Fruit fly (Drosophila melanogaster): ENCODE results near the gene Itpr.

The Itpr gene

dm6 chr3R:5518627-5519026 is 1.7 kb downstream of the Itpr start (continued):
- no peak for TF ChIP-seq lov (optimal IDR thresholded peaks at IDR 0.05)
- TF ChIP-seq lov (GFP tag; IDR thresholded peaks at IDR 0.05) = 0 out of 3 replicates have a peak, but pooled peaks have one; percentile 49
- no peak for TF ChIP-seq Nf-YA (GFP tag; IDR thresholded peaks at IDR 0.05)
- TF ChIP-seq hbn (GFP tag; IDR thresholded peaks at IDR 0.05; ENCODE audit: partially characterized antibody) = no peak
- peak; percentile 30 for TF ChIP-seq ewg (GFP tag; optimal IDR thresholded peaks at IDR 0.05)
- TF ChIP-seq CG10543 (GFP tag; optimal IDR thresholded peaks at IDR 0.05) = no peak
- TF ChIP-seq CG3407 (GFP tag; optimal IDR thresholded peaks at IDR 0.05) = peak; percentile 35
- TF ChIP-seq Fer2 (tag; optimal IDR thresholded peaks at IDR 0.05) = no peak
- peak; percentile 21 for TF ChIP-seq odd (GFP tag; optimal IDR thresholded peaks at IDR 0.05)
- TF ChIP-seq zf30C (GFP tag; optimal IDR thresholded peaks at IDR 0.05) = peak; percentile 69
- no peak for TF ChIP-seq nerfin-2 (GFP tag; IDR thresholded peaks at IDR 0.05; ENCODE audit: partially characterized antibody)
- no peak for TF ChIP-seq CG11085 (GFP tag; IDR thresholded peaks at IDR 0.05)
- TF ChIP-seq Nf-YB (GFP tag; optimal IDR thresholded peaks at IDR 0.05) = no peak
- no peak for TF ChIP-seq CG17912 (GFP tag; optimal IDR thresholded peaks at IDR 0.05)
- no peak for TF ChIP-seq CG3163 (GFP tag; optimal IDR thresholded peaks at IDR 0.05)
- no peak for TF ChIP-seq Nf-YC (tag; optimal IDR thresholded peaks at IDR 0.05)
- TF ChIP-seq CG13296 (GFP tag; optimal IDR thresholded peaks at IDR 0.05) = no peak
- TF ChIP-seq CG30403 (GFP tag; optimal IDR thresholded peaks at IDR 0.05) = peak; percentile 58
- peak; percentile 74 for TF ChIP-seq chm (GFP tag; IDR thresholded peaks at IDR 0.05)
- TF ChIP-seq D (optimal IDR thresholded peaks at IDR 0.05) = no peak
- peak; percentile 60 for TF ChIP-seq D (GFP tag; optimal IDR thresholded peaks at IDR 0.05)
- peak; percentile 47 for TF ChIP-seq Rfx (GFP tag; IDR thresholded peaks at IDR 0.05)
- peak; percentile 15 for TF ChIP-seq bcd (GFP tag; optimal IDR thresholded peaks at IDR 0.05)
- TF ChIP-seq gro (GFP tag; optimal IDR thresholded peaks at IDR 0.05) = no peak
- no peak for TF ChIP-seq klu (GFP tag; IDR thresholded peaks at IDR 0.05)
- TF ChIP-seq unpg (GFP tag; optimal IDR thresholded peaks at IDR 0.05) = peak; percentile 66
- peak; percentile 71; the same call in 2 of the 3 replicates for TF ChIP-seq CG17361 (GFP tag; IDR thresholded peaks at IDR 0.05)
- TF ChIP-seq CG6654 (GFP tag; optimal IDR thresholded peaks at IDR 0.05) = peak; percentile 11
- TF ChIP-seq aop (GFP tag; IDR thresholded peaks at IDR 0.05) = no peak
- peak; percentile 20 for TF ChIP-seq CG4820 (GFP tag; optimal IDR thresholded peaks at IDR 0.05)
- TF ChIP-seq Scr (GFP tag; IDR thresholded peaks at IDR 0.05; ENCODE audit: partially characterized antibody) = no peak
- TF ChIP-seq HLH4C (GFP tag; IDR thresholded peaks at IDR 0.05; ENCODE audit: partially characterized antibody) = no peak
- TF ChIP-seq CG10462 (GFP tag; optimal IDR thresholded peaks at IDR 0.05) = no peak
- no peak for TF ChIP-seq CG6791 (GFP tag; IDR thresholded peaks at IDR 0.05; ENCODE audit: partially characterized antibody)
- peak; percentile 20 for TF ChIP-seq Abd-B (GFP tag; optimal IDR thresholded peaks at IDR 0.05)
- peak; percentile 23 for TF ChIP-seq CG1233 (GFP tag; optimal IDR thresholded peaks at IDR 0.05)
- no peak; the same call in 1 of the 2 replicates for TF ChIP-seq CG32532 (GFP tag; IDR thresholded peaks at IDR 0.05)
- no peak for TF ChIP-seq Lpt (GFP tag; optimal IDR thresholded peaks at IDR 0.05)
- peak; percentile 34 for TF ChIP-seq Bdp1 (GFP tag; optimal IDR thresholded peaks at IDR 0.05)
- TF ChIP-seq disco-r (GFP tag; optimal IDR thresholded peaks at IDR 0.05) = no peak
- TF ChIP-seq MTF-1 (GFP tag; optimal IDR thresholded peaks at IDR 0.05; ENCODE audit: borderline replicate concordance) = peak; percentile 35
- TF ChIP-seq emc (GFP tag; optimal IDR thresholded peaks at IDR 0.05) = no peak
- no peak for TF ChIP-seq cg (GFP tag; optimal IDR thresholded peaks at IDR 0.05)
- peak; percentile 43 for TF ChIP-seq org-1 (GFP tag; optimal IDR thresholded peaks at IDR 0.05)
- TF ChIP-seq bigmax (GFP tag; optimal IDR thresholded peaks at IDR 0.05) = no peak
- TF ChIP-seq CG7271 (tag; optimal IDR thresholded peaks at IDR 0.05) = no peak
- peak; percentile 11 for TF ChIP-seq NC2β (GFP tag; optimal IDR thresholded peaks at IDR 0.05)
- TF ChIP-seq ssp (GFP tag; IDR thresholded peaks at IDR 0.05) = no peak
- no peak for TF ChIP-seq HmgD (GFP tag; optimal IDR thresholded peaks at IDR 0.05)
- 0 out of 2 replicates have a peak, but pooled peaks have one; percentile 37 for TF ChIP-seq ap (GFP tag; IDR thresholded peaks at IDR 0.05)
- peak; percentile 67 for TF ChIP-seq Sox102F (GFP tag; optimal IDR thresholded peaks at IDR 0.05)
- TF ChIP-seq shn (GFP tag; optimal IDR thresholded peaks at IDR 0.05) = peak; percentile 51
